Fruit fly (Drosophila melanogaster) whole organism, embryonic: ENCODE results near the gene CG14100.

Experiments
- Antp ChIP-seq: fragments of 200-800 bp; sonication (Bioruptor generic); optimal IDR thresholded peaks from 3 replicates; lab custom pipeline; 2016; ENCODE audit warnings: missing biosample characterization, missing genetic modification characterization
- Atf3 ChIP-seq: fragments of 200-800 bp; sonication (Bioruptor generic); optimal IDR thresholded peaks from 3 replicates; lab custom pipeline; 2016; ENCODE audit warnings: missing biosample characterization, missing genetic modification characterization
- CG11085 ChIP-seq: fragments of 200-800 bp; sonication (Bioruptor generic); IDR thresholded peaks from 2 replicates; pipeline ENCODE4 v1.3.6; 2022; ENCODE audit warnings: missing biosample characterization, missing genetic modification characterization
- CG12071 ChIP-seq: fragments of 200-800 bp; sonication (Bioruptor generic); optimal IDR thresholded peaks from 3 replicates; lab custom pipeline; 2018; ENCODE audit warnings: missing biosample characterization, mild to moderate bottlenecking, missing genetic modification characterization
- CG12104 ChIP-seq: fragments of 200-800 bp; sonication (Bioruptor generic); optimal IDR thresholded peaks from 3 replicates; lab custom pipeline; 2016; ENCODE audit warnings: missing biosample characterization, missing genetic modification characterization
- CG12155 ChIP-seq: fragments of 200-800 bp; sonication (Bioruptor generic); optimal IDR thresholded peaks from 3 replicates; lab custom pipeline; 2016; ENCODE audit warnings: missing biosample characterization, missing genetic modification characterization
- CG1233 ChIP-seq: fragments of 200-800 bp; sonication (Bioruptor generic); optimal IDR thresholded peaks from 4 replicates; lab custom pipeline; 2018; ENCODE audit warnings: missing biosample characterization, mild to moderate bottlenecking, missing genetic modification characterization
- CG12744 ChIP-seq: fragments of 200-800 bp; sonication (Bioruptor generic); optimal IDR thresholded peaks from 2 replicates; lab custom pipeline; 2016; ENCODE audit warnings: missing biosample characterization, missing genetic modification characterization
- CG14710 ChIP-seq: fragments of 200-800 bp; sonication (Bioruptor generic); optimal IDR thresholded peaks from 3 replicates; lab custom pipeline; 2019; ENCODE audit warnings: missing biosample characterization, mild to moderate bottlenecking, missing genetic modification characterization, moderate library complexity
- CG14860 ChIP-seq: fragments of 200-800 bp; sonication (Bioruptor generic); IDR thresholded peaks from 3 replicates; pipeline ENCODE4 v1.3.6; 2022; ENCODE audit warnings: missing biosample characterization, missing genetic modification characterization; ENCODE audit not compliant: partially characterized antibody
- CG1529 ChIP-seq: fragments of 200-800 bp; sonication (Bioruptor generic); optimal IDR thresholded peaks from 3 replicates; lab custom pipeline; 2018; ENCODE audit warnings: missing biosample characterization, missing genetic modification characterization
- CG17912 ChIP-seq: fragments of 200-800 bp; sonication (Bioruptor generic); optimal IDR thresholded peaks from 2 replicates; lab custom pipeline; 2018; ENCODE audit warnings: missing biosample characterization, mild to moderate bottlenecking, missing genetic modification characterization
- CG18764 ChIP-seq: fragments of 200-800 bp; sonication (Bioruptor generic); optimal IDR thresholded peaks from 3 replicates; lab custom pipeline; 2016; ENCODE audit warnings: missing biosample characterization, missing genetic modification characterization
- CG2202 ChIP-seq: fragments of 200-800 bp; sonication (Bioruptor generic); optimal IDR thresholded peaks from 2 replicates; lab custom pipeline; 2018; ENCODE audit warnings: missing biosample characterization, mild to moderate bottlenecking, missing genetic modification characterization
- CG2712 ChIP-seq: fragments of 200-800 bp; optimal IDR thresholded peaks from 3 replicates; lab custom pipeline; 2019; ENCODE audit warnings: missing biosample characterization, mild to moderate bottlenecking, missing genetic modification characterization, moderate library complexity
- CG2875 ChIP-seq: fragments of 200-800 bp; sonication (Bioruptor generic); optimal IDR thresholded peaks from 2 replicates; lab custom pipeline; 2017; ENCODE audit warnings: missing biosample characterization, mild to moderate bottlenecking, missing genetic modification characterization, missing genetic modification reagents
- CG33557 ChIP-seq: fragments of 200-800 bp; sonication (Bioruptor generic); optimal IDR thresholded peaks from 2 replicates; lab custom pipeline; 2019; ENCODE audit warnings: missing biosample characterization, mild to moderate bottlenecking, missing genetic modification characterization, moderate library complexity
- CG6654 ChIP-seq: fragments of 200-800 bp; sonication (Bioruptor generic); optimal IDR thresholded peaks from 2 replicates; lab custom pipeline; 2017; ENCODE audit warnings: missing biosample characterization, mild to moderate bottlenecking, missing genetic modification characterization
- CG7357 ChIP-seq: fragments of 200-800 bp; sonication (Bioruptor generic); IDR thresholded peaks from 3 replicates; pipeline ENCODE4 v1.3.6; 2022; ENCODE audit warnings: missing biosample characterization, missing genetic modification characterization
- CG7556 ChIP-seq: fragments of 200-800 bp; sonication (Bioruptor generic); optimal IDR thresholded peaks from 2 replicates; lab custom pipeline; 2017; ENCODE audit warnings: missing biosample characterization, mild to moderate bottlenecking, missing genetic modification characterization
- CG7786 ChIP-seq: fragments of 200-800 bp; sonication (Bioruptor generic); optimal IDR thresholded peaks from 2 replicates; lab custom pipeline; 2016; ENCODE audit warnings: missing biosample characterization, missing genetic modification characterization
- CG8281 ChIP-seq: fragments of 200-800 bp; sonication (Bioruptor generic); optimal IDR thresholded peaks from 2 replicates; lab custom pipeline; 2018; ENCODE audit warnings: missing biosample characterization, mild to moderate bottlenecking, missing genetic modification characterization, moderate library complexity
- E2f2 ChIP-seq: fragments of 200-800 bp; sonication (Bioruptor generic); IDR thresholded peaks from 2 replicates; pipeline ENCODE4 v1.3.6; 2022; ENCODE audit warnings: missing biosample characterization, missing genetic modification characterization
- Elba2 ChIP-seq: fragments of 200-800 bp; sonication (Bioruptor generic); optimal IDR thresholded peaks from 3 replicates; lab custom pipeline; 2016; ENCODE audit warnings: missing biosample characterization, missing genetic modification characterization
- Lpt ChIP-seq: fragments of >200 bp; optimal IDR thresholded peaks from 2 replicates; lab custom pipeline; 2018; ENCODE audit warnings: missing biosample characterization, missing genetic modification characterization
- Mad ChIP-seq: fragments of 200-800 bp; sonication (Bioruptor generic); optimal IDR thresholded peaks from 2 replicates; lab custom pipeline; 2016; ENCODE audit warnings: missing biosample characterization, missing genetic modification characterization
- Max ChIP-seq: fragments of 200-800 bp; sonication (Bioruptor generic); optimal IDR thresholded peaks from 2 replicates; lab custom pipeline; 2016; ENCODE audit warnings: missing biosample characterization, mild to moderate bottlenecking, missing genetic modification characterization
- NK7.1 ChIP-seq: fragments of 200-800 bp; sonication (Bioruptor generic); optimal IDR thresholded peaks from 3 replicates; lab custom pipeline; 2016; ENCODE audit warnings: missing biosample characterization, missing genetic modification characterization
- Nf-YA ChIP-seq: fragments of 200-800 bp; sonication (Bioruptor generic); IDR thresholded peaks from 2 replicates; pipeline ENCODE4 v1.3.6; 2022; ENCODE audit warnings: missing biosample characterization, missing genetic modification characterization
- Poxn ChIP-seq: fragments of 200-800 bp; sonication (Bioruptor generic); IDR thresholded peaks from 2 replicates; pipeline ENCODE4 v1.3.6; 2022; ENCODE audit warnings: missing biosample characterization, missing genetic modification characterization
- Scr ChIP-seq: fragments of 200-800 bp; sonication (Bioruptor generic); IDR thresholded peaks from 2 replicates; pipeline ENCODE4 v1.3.6; 2022; ENCODE audit warnings: missing biosample characterization, missing genetic modification characterization; ENCODE audit not compliant: partially characterized antibody
- Spps ChIP-seq: fragments of 200-800 bp; sonication (Bioruptor generic); optimal IDR thresholded peaks from 2 replicates; lab custom pipeline; 2018; ENCODE audit warnings: missing biosample characterization, mild to moderate bottlenecking, missing genetic modification characterization
- Xbp1 ChIP-seq: fragments of 200-800 bp; sonication (Bioruptor generic); optimal IDR thresholded peaks from 3 replicates; lab custom pipeline; 2016; ENCODE audit warnings: missing biosample characterization, mild to moderate bottlenecking, missing genetic modification characterization
- ato ChIP-seq: fragments of 200-800 bp; sonication (Bioruptor generic); IDR thresholded peaks from 2 replicates; pipeline ENCODE4 v1.3.6; 2022; ENCODE audit warnings: missing biosample characterization, missing genetic modification characterization; ENCODE audit not compliant: partially characterized antibody
- bab2 ChIP-seq: fragments of 200-800 bp; sonication (Bioruptor generic); optimal IDR thresholded peaks from 2 replicates; lab custom pipeline; 2016; ENCODE audit warnings: missing biosample characterization, missing genetic modification characterization
- cad ChIP-seq: fragments of >200 bp; optimal IDR thresholded peaks from 2 replicates; lab custom pipeline; 2017; ENCODE audit warnings: missing biosample characterization, missing genetic modification characterization
- cas ChIP-seq: fragments of 200-800 bp; sonication (Bioruptor generic); IDR thresholded peaks from 2 replicates; pipeline ENCODE4 v1.3.6; 2022; ENCODE audit warnings: missing biosample characterization, missing genetic modification characterization
- chm ChIP-seq: fragments of 200-800 bp; sonication (Bioruptor generic); IDR thresholded peaks from 2 replicates; pipeline ENCODE4 v1.3.6; 2022; ENCODE audit warnings: missing biosample characterization, missing genetic modification characterization
- en ChIP-seq: fragments of 200-800 bp; sonication (Bioruptor generic); optimal IDR thresholded peaks from 2 replicates; lab custom pipeline; 2016; ENCODE audit warnings: missing biosample characterization, missing genetic modification characterization
- esg ChIP-seq: fragments of 200-800 bp; sonication (Bioruptor generic); conservative IDR thresholded peaks from 2 replicates; pipeline ENCODE4 v1.3.6; 2022; ENCODE audit warnings: missing biosample characterization, missing genetic modification characterization
- eve ChIP-seq, 2 experiments: fragments of >200 bp; optimal IDR thresholded peaks; 2 replicates each; lab custom pipeline; 2017; ENCODE audit warnings: missing biosample characterization in 2 of 2, missing genetic modification characterization in 2 of 2
- hb ChIP-seq: fragments of 200-800 bp; sonication (Bioruptor generic); IDR thresholded peaks from 3 replicates; pipeline ENCODE4 v1.3.6; 2022; ENCODE audit warnings: missing biosample characterization, missing genetic modification characterization; ENCODE audit not compliant: partially characterized antibody
- her ChIP-seq: fragments of 200-800 bp; sonication (Bioruptor generic); optimal IDR thresholded peaks from 2 replicates; lab custom pipeline; 2016; ENCODE audit warnings: missing biosample characterization, missing genetic modification characterization
- inv ChIP-seq: fragments of 200-800 bp; sonication (Bioruptor generic); IDR thresholded peaks from 2 replicates; pipeline ENCODE4 v1.3.6; 2022; ENCODE audit warnings: missing biosample characterization, missing genetic modification characterization; ENCODE audit not compliant: partially characterized antibody
- ken ChIP-seq: fragments of 200-800 bp; sonication (Bioruptor generic); IDR thresholded peaks from 3 replicates; pipeline ENCODE4 v1.3.6; 2022; ENCODE audit warnings: missing biosample characterization, missing genetic modification characterization
- klu ChIP-seq: fragments of 200-800 bp; sonication (Bioruptor generic); IDR thresholded peaks from 2 replicates; pipeline ENCODE4 v1.3.6; 2022; ENCODE audit warnings: missing biosample characterization, missing genetic modification characterization
- lab ChIP-seq: fragments of 200-800 bp; sonication (Bioruptor generic); optimal IDR thresholded peaks from 3 replicates; lab custom pipeline; 2017; ENCODE audit warnings: missing biosample characterization, missing genetic modification characterization, mild to moderate bottlenecking, moderate library complexity, missing genetic modification reagents
- nau ChIP-seq: fragments of 200-800 bp; sonication (Bioruptor generic); optimal IDR thresholded peaks from 3 replicates; lab custom pipeline; 2017; ENCODE audit warnings: missing biosample characterization, mild to moderate bottlenecking, missing genetic modification characterization, missing genetic modification reagents
- schlank ChIP-seq: fragments of 200-800 bp; sonication (Bioruptor generic); optimal IDR thresholded peaks from 2 replicates; lab custom pipeline; 2018; ENCODE audit warnings: missing biosample characterization, mild to moderate bottlenecking, missing genetic modification characterization
- toy ChIP-seq: fragments of 200-800 bp; sonication (Bioruptor generic); IDR thresholded peaks from 2 replicates; pipeline ENCODE4 v1.3.6; 2022; ENCODE audit warnings: missing biosample characterization, missing genetic modification characterization
- z ChIP-seq: fragments of 200-800 bp; sonication (Bioruptor generic); IDR thresholded peaks from 3 replicates; pipeline ENCODE4 v1.3.6; 2022; ENCODE audit warnings: missing biosample characterization, missing genetic modification characterization

The CG14100 gene

dm6 chr3L:19552136-19552773, 38.1 kb downstream of the CG14100 start, which contains the start of the genes Ltn1 and CG9300 (continued):
- no peak for TF ChIP-seq CG12071 (GFP tag; lab: Kevin White, UChicago)
- no peak for TF ChIP-seq NK7.1 (GFP tag; lab: Kevin White, UChicago)
- TF ChIP-seq nau (GFP tag; lab: Kevin White, UChicago), result no peak
- no peak for TF ChIP-seq cas (GFP tag; lab: Robert Waterston, UW)
- TF ChIP-seq CG33557 (GFP tag; lab: Kevin White, UChicago), result no peak
- no peak for TF ChIP-seq CG12744
- no peak for TF ChIP-seq lab (GFP tag; lab: Kevin White, UChicago)
- no peak for TF ChIP-seq CG2712 (tag; lab: Kevin White, UChicago)
- TF ChIP-seq her, result peak; percentile 28
- TF ChIP-seq Scr (GFP tag; lab: Robert Waterston, UW), result peak; percentile 56
- peak; percentile 1 for TF ChIP-seq CG7786 (GFP tag; lab: Kevin White, UChicago)
- peak; percentile 33 for TF ChIP-seq Xbp1 (GFP tag; lab: Kevin White, UChicago)
- no peak for TF ChIP-seq CG8281 (tag; lab: Kevin White, UChicago)
- peak; percentile 67 for TF ChIP-seq E2f2 (GFP tag; lab: Robert Waterston, UW)
- no peak for TF ChIP-seq z
- 0 out of 3 replicates have a peak, but pooled peaks have one; percentile 40 for TF ChIP-seq ken (GFP tag; lab: Robert Waterston, UW)
- no peak for TF ChIP-seq Mad (GFP tag; lab: Kevin White, UChicago)
- no peak for TF ChIP-seq CG6654
- TF ChIP-seq ato (GFP tag; lab: Robert Waterston, UW), result 0 out of 2 replicates have a peak, but pooled peaks have one; percentile 5
- TF ChIP-seq bab2 (GFP tag; lab: Kevin White, UChicago), result no peak
- no peak for TF ChIP-seq schlank (tag; lab: Kevin White, UChicago)
- no peak for TF ChIP-seq CG12104 (GFP tag; lab: Kevin White, UChicago)
- no peak for TF ChIP-seq Lpt (GFP tag; lab: Kevin White, UChicago)
- no peak for TF ChIP-seq eve (GFP tag; optimal IDR thresholded peaks at IDR 0.05; lab: Kevin White, UChicago)
- TF ChIP-seq CG1233, result no peak
- TF ChIP-seq CG7556 (GFP tag; lab: Kevin White, UChicago), result no peak
- no peak for TF ChIP-seq CG1529 (GFP tag; lab: Kevin White, UChicago)
- peak; percentile 93 for TF ChIP-seq Max (GFP tag; lab: Kevin White, UChicago)
- no peak for TF ChIP-seq hb (GFP tag; lab: Robert Waterston, UW)
- no peak for TF ChIP-seq Nf-YA
- no peak for TF ChIP-seq Elba2
- no peak for TF ChIP-seq en (GFP tag; lab: Kevin White, UChicago)
- TF ChIP-seq cad (GFP tag; lab: Kevin White, UChicago), result peak; percentile 72
- no peak for TF ChIP-seq CG7357 (GFP tag; lab: Robert Waterston, UW)
- TF ChIP-seq toy (GFP tag; lab: Robert Waterston, UW), result no peak
- no peak for TF ChIP-seq CG2202 (tag; lab: Kevin White, UChicago)
- TF ChIP-seq CG14710, result no peak
- TF ChIP-seq klu, result no peak
- TF ChIP-seq CG17912, result peak; percentile 24
- no peak for TF ChIP-seq Atf3 (GFP tag; lab: Kevin White, UChicago)
- no peak for TF ChIP-seq CG14860 (GFP tag; lab: Robert Waterston, UW)
- no peak for TF ChIP-seq Spps (tag; lab: Kevin White, UChicago)
- TF ChIP-seq chm, result no peak
- TF ChIP-seq esg (GFP tag; lab: Robert Waterston, UW), result no peak
- no peak for TF ChIP-seq CG11085
- TF ChIP-seq Antp, result peak; percentile 23
- TF ChIP-seq CG2875 (GFP tag; lab: Kevin White, UChicago), result no peak
- TF ChIP-seq CG12155, result peak; percentile 6
- TF ChIP-seq inv (GFP tag; lab: Robert Waterston, UW), result peak; percentile 41; the same call in 1 of the 2 replicates
- no peak for TF ChIP-seq Poxn
- no peak for TF ChIP-seq CG18764
